Fruit fly (Drosophila melanogaster): Measurements from ENCODE around the gene ppan.
A peak's percentile ranks its signal among the peaks of the same experiment; 100 is the strongest.

Gene ppan

DNA sequence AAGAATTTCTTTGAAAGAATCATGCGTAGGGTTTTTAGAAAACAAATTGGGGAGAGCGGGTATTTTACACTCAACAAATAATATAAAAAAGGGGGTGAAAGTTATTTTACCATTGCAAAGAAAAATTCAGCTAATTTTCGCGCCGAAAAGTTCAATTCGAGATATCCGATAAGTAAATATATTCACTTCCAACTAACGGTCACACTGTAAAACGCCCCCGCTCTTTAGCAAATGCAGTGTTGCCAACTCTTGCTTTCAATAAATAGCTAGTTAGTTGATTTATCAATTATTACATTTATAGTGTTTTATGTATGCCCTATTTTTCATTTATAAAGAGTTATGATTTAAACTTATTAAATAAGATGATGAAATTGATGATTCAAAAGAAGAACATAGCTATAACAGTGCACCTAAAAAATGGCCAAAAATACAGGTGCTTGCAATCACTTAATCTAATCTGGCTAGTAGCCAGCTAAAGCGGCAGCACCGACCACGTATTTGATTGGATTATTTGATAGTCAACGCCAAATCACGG, 22.2 kb downstream of the ppan start, which contains the start of gene meigo (continued):
- TF ChIP-seq kni (GFP tag; optimal IDR thresholded peaks at IDR 0.05) (peak; percentile 43), CG3847 (GFP tag; IDR thresholded peaks at IDR 0.05) (peak; percentile 72), Rx (GFP tag; IDR thresholded peaks at IDR 0.05) (no peak), NK7.1 (GFP tag; optimal IDR thresholded peaks at IDR 0.05) (peak; percentile 36), Fer3 (tag; optimal IDR thresholded peaks at IDR 0.05) (peak; percentile 65), Sox102F (GFP tag; optimal IDR thresholded peaks at IDR 0.05) (no peak), nom (GFP tag; optimal IDR thresholded peaks at IDR 0.05) (peak; percentile 31), trem (tag; optimal IDR thresholded peaks at IDR 0.05) (peak; percentile 82), CG12769 (tag; optimal IDR thresholded peaks at IDR 0.05) (no peak), zen2 (GFP tag; IDR thresholded peaks at IDR 0.05; ENCODE audit: partially characterized antibody) (no peak), gt (GFP tag; IDR thresholded peaks at IDR 0.05) (no peak), CG17359 (tag; optimal IDR thresholded peaks at IDR 0.05) (peak; percentile 56), bowl (GFP tag; IDR thresholded peaks at IDR 0.05) (no peak), CG33213 (GFP tag; optimal IDR thresholded peaks at IDR 0.05) (peak; percentile 18), chn (GFP tag; optimal IDR thresholded peaks at IDR 0.05) (peak; percentile 51), CG10979 (tag; optimal IDR thresholded peaks at IDR 0.05) (peak; percentile 60), Dek (tag; optimal IDR thresholded peaks at IDR 0.05) (peak; percentile 74), Optix (GFP tag; IDR thresholded peaks at IDR 0.05) (no peak), lbe (GFP tag; optimal IDR thresholded peaks at IDR 0.05) (peak; percentile 50), CG13296 (GFP tag; optimal IDR thresholded peaks at IDR 0.05) (peak; percentile 76), CG17829 (tag; optimal IDR thresholded peaks at IDR 0.05) (peak; percentile 85), CG9817 (tag; optimal IDR thresholded peaks at IDR 0.05) (peak; percentile 79), hth (optimal IDR thresholded peaks at IDR 0.05) (no peak), en (GFP tag; optimal IDR thresholded peaks at IDR 0.05) (no peak), CG12942 (GFP tag; optimal IDR thresholded peaks at IDR 0.05) (peak; percentile 67), ash1 (GFP tag; optimal IDR thresholded peaks at IDR 0.05) (no peak), CG9876 (GFP tag; optimal IDR thresholded peaks at IDR 0.05) (no peak), CG17612 (GFP tag; IDR thresholded peaks at IDR 0.05) (no peak), jing (GFP tag; optimal IDR thresholded peaks at IDR 0.05) (no peak), BtbVII (GFP tag; optimal IDR thresholded peaks at IDR 0.05) (peak; percentile 34), CG14014 (GFP tag; IDR thresholded peaks at IDR 0.05) (peak; percentile 59), ftz-f1 (GFP tag; optimal IDR thresholded peaks at IDR 0.05) (peak; percentile 0), CG3407 (GFP tag; optimal IDR thresholded peaks at IDR 0.05) (no peak), crc (GFP tag; optimal IDR thresholded peaks at IDR 0.05) (no peak), CG14965 (GFP tag; optimal IDR thresholded peaks at IDR 0.05; ENCODE audit: borderline replicate concordance) (no peak), onecut (GFP tag; IDR thresholded peaks at IDR 0.05) (peak; percentile 9; the same call in 1 of the 2 replicates), CG7372 (GFP tag; IDR thresholded peaks at IDR 0.05) (peak; percentile 60), peb (GFP tag; IDR thresholded peaks at IDR 0.05) (peak; percentile 43; the same call in 1 of the 2 replicates), CG18011 (GFP tag; optimal IDR thresholded peaks at IDR 0.05) (peak; percentile 54), NFAT (GFP tag; IDR thresholded peaks at IDR 0.05) (peak; percentile 70; the same call in 1 of the 2 replicates), ken (GFP tag; IDR thresholded peaks at IDR 0.05) (no peak), CG13775 (GFP tag; optimal IDR thresholded peaks at IDR 0.05) (peak; percentile 55), CG15011 (GFP tag; optimal IDR thresholded peaks at IDR 0.05) (no peak), Drgx (GFP tag; IDR thresholded peaks at IDR 0.05) (no peak; the same call in 1 of the 2 replicates), CG9727 (GFP tag; optimal IDR thresholded peaks at IDR 0.05) (peak; percentile 37), slbo (GFP tag; IDR thresholded peaks at IDR 0.05) (peak; percentile 70), YL-1 (GFP tag; optimal IDR thresholded peaks at IDR 0.05) (peak; percentile 90), btn (GFP tag; optimal IDR thresholded peaks at IDR 0.05) (no peak), CG12236 (GFP tag; optimal IDR thresholded peaks at IDR 0.05) (no peak), CG14667 (GFP tag; IDR thresholded peaks at IDR 0.05) (peak; percentile 50; the same call in 1 of the 2 replicates), CG1832 (GFP tag; optimal IDR thresholded peaks at IDR 0.05) (no peak)
